Worm (Caenorhabditis elegans) whole organism, midembryonic: ENCODE results near the gene F41F3.8.

ENCODE experiments used
- T22C8.4 ChIP-seq: fragments of 200-800 bp; sonication (Bioruptor generic); IDR thresholded peaks from 2 replicates; pipeline ENCODE4 v1.3.6; 2022; ENCODE audit warnings: missing genetic modification characterization, missing compliant biosample characterization
- cog-1 ChIP-seq: sonication (generic microtip); optimal IDR thresholded peaks from 2 replicates; lab custom pipeline; 2016; ENCODE audit warnings: missing genetic modification characterization, missing compliant biosample characterization
- flt-1 ChIP-seq: fragments of 200-800 bp; sonication (Bioruptor generic); IDR thresholded peaks from 2 replicates; pipeline ENCODE4 v1.3.6; 2022; ENCODE audit warnings: missing genetic modification characterization, missing compliant biosample characterization
- klf-2 ChIP-seq: fragments of 200-800 bp; sonication (Bioruptor generic); conservative IDR thresholded peaks from 2 replicates; pipeline ENCODE4 v1.3.6; 2022; ENCODE audit warnings: missing genetic modification reagents, missing genetic modification characterization, missing compliant biosample characterization
- med-1 ChIP-seq: sonication (generic microtip); optimal IDR thresholded peaks from 2 replicates; lab custom pipeline; 2017; ENCODE audit warnings: missing genetic modification characterization, mild to moderate bottlenecking, missing compliant biosample characterization, antibody characterized with exemption, missing genetic modification reagents; ENCODE audit not compliant: insufficient read depth
- ref-1 ChIP-seq: fragments of 200-800 bp; sonication (Bioruptor generic); conservative IDR thresholded peaks from 2 replicates; pipeline ENCODE4 v1.3.6; 2022; ENCODE audit warnings: missing genetic modification reagents, missing genetic modification characterization, missing compliant biosample characterization
- tab-1 ChIP-seq: fragments of 200-800 bp; sonication (Bioruptor generic); IDR thresholded peaks from 2 replicates; pipeline ENCODE4 v1.3.6; 2022; ENCODE audit warnings: missing genetic modification characterization, missing compliant biosample characterization
- ztf-23 ChIP-seq: fragments of 200-800 bp; sonication (Bioruptor generic); IDR thresholded peaks from 2 replicates; pipeline ENCODE4 v1.3.6; 2022; ENCODE audit warnings: missing genetic modification reagents, missing genetic modification characterization, missing compliant biosample characterization
- ztf-29 ChIP-seq: fragments of 200-800 bp; sonication (Bioruptor generic); IDR thresholded peaks from 2 replicates; pipeline ENCODE4 v1.3.6; 2022; ENCODE audit warnings: missing genetic modification reagents, missing genetic modification characterization, missing compliant biosample characterization

F41F3.8 gene

ce11 chrV:4694466-4695092 is 46.0 kb downstream of the F41F3.8 start:
- TF ChIP-seq ztf-23 (GFP tag; lab: Robert Waterston, UW) (no peak), ref-1 (GFP tag; lab: Robert Waterston, UW) (no peak), flt-1 (GFP tag; lab: Robert Waterston, UW) (no peak), T22C8.4 (GFP tag; lab: Robert Waterston, UW) (no peak), med-1 (GFP tag; lab: Kevin White, UChicago) (no peak), cog-1 (tag; lab: Kevin White, UChicago) (no peak), klf-2 (GFP tag; lab: Robert Waterston, UW) (no peak), tab-1 (GFP tag; lab: Robert Waterston, UW) (no peak), ztf-29 (GFP tag; lab: Robert Waterston, UW) (no peak)

- no peak for TF ChIP-seq flt-1 (GFP tag; lab: Robert Waterston, UW)
- TF ChIP-seq klf-2 (GFP tag; lab: Robert Waterston, UW): no peak
- no peak for TF ChIP-seq ztf-23 (GFP tag; lab: Robert Waterston, UW)
- TF ChIP-seq tab-1 (GFP tag; lab: Robert Waterston, UW): no peak
- TF ChIP-seq T22C8.4 (GFP tag; lab: Robert Waterston, UW): no peak
- no peak for TF ChIP-seq med-1 (GFP tag; lab: Kevin White, UChicago)
- TF ChIP-seq ref-1 (GFP tag; lab: Robert Waterston, UW): no peak
- TF ChIP-seq cog-1 (tag; lab: Kevin White, UChicago): no peak
- TF ChIP-seq ztf-29 (GFP tag; lab: Robert Waterston, UW): no peak
Observed at ce11 chrV:4698675-4699074, 50.0 kb downstream of the F41F3.8 start.

- TF ChIP-seq ztf-23 (GFP tag; lab: Robert Waterston, UW): no peak
- TF ChIP-seq flt-1 (GFP tag; lab: Robert Waterston, UW): no peak
- no peak for TF ChIP-seq klf-2 (GFP tag; lab: Robert Waterston, UW)
- TF ChIP-seq ztf-29 (GFP tag; lab: Robert Waterston, UW): no peak
- no peak for TF ChIP-seq ref-1 (GFP tag; lab: Robert Waterston, UW)
- no peak for TF ChIP-seq tab-1 (GFP tag; lab: Robert Waterston, UW)
- TF ChIP-seq T22C8.4 (GFP tag; lab: Robert Waterston, UW): no peak
- TF ChIP-seq med-1 (GFP tag; lab: Kevin White, UChicago): no peak
- TF ChIP-seq cog-1 (tag; lab: Kevin White, UChicago): no peak
Observed at ce11 chrV:4700189-4700588, 51.6 kb downstream of the F41F3.8 start, which contains the start of gene ZC266.1. TSS of gene ZC266.1 (minus strand) at chrV:4700289.
